Worm (Caenorhabditis elegans) whole organism, early embryonic: ENCODE data around the gene ptr-9.

Source experiments
- B0310.2 ChIP-seq: sonication (generic microtip); optimal IDR thresholded peaks from 2 replicates; lab custom pipeline; 2016; ENCODE audit warnings: mild to moderate bottlenecking, missing genetic modification characterization, missing compliant biosample characterization
- F13C5.2 ChIP-seq: sonication (generic microtip); optimal IDR thresholded peaks from 2 replicates; lab custom pipeline; 2017; ENCODE audit warnings: mild to moderate bottlenecking, missing genetic modification characterization, inconsistent platforms, missing compliant biosample characterization
- aly-1 ChIP-seq: sonication (generic microtip); optimal IDR thresholded peaks from 2 replicates; lab custom pipeline; 2016; ENCODE audit warnings: missing genetic modification characterization, missing compliant biosample characterization
- ama-1 ChIP-seq: fragments of 150-350 bp; optimal IDR thresholded peaks from 2 replicates; lab custom pipeline; 2014
- ceh-36 ChIP-seq: sonication (generic microtip); optimal IDR thresholded peaks from 2 replicates; lab custom pipeline; 2016; ENCODE audit warnings: missing genetic modification characterization, inconsistent platforms, missing compliant biosample characterization
- ets-7 ChIP-seq: sonication (generic microtip); optimal IDR thresholded peaks from 2 replicates; lab custom pipeline; 2016; ENCODE audit warnings: missing genotype, missing genetic modification characterization, missing compliant biosample characterization
- flt-1 ChIP-seq: fragments of 200-800 bp; sonication (Bioruptor generic); IDR thresholded peaks from 2 replicates; pipeline ENCODE4 v1.3.6; 2022; ENCODE audit warnings: missing genetic modification characterization, missing compliant biosample characterization
- hmbx-1 ChIP-seq: sonication (generic microtip); optimal IDR thresholded peaks from 2 replicates; lab custom pipeline; 2016; ENCODE audit warnings: mild to moderate bottlenecking, missing genetic modification characterization, missing compliant biosample characterization
- scrt-1 ChIP-seq: fragments of 200-800 bp; sonication (Bioruptor generic); IDR thresholded peaks from 2 replicates; pipeline ENCODE4 v1.3.6; 2022; ENCODE audit warnings: missing genetic modification characterization, missing compliant biosample characterization
- sea-1 ChIP-seq: fragments of 200-800 bp; sonication (Bioruptor generic); conservative IDR thresholded peaks from 2 replicates; pipeline ENCODE4 v1.3.6; 2022; ENCODE audit warnings: missing genetic modification characterization, missing compliant biosample characterization
- tbx-11 ChIP-seq: fragments of 200-800 bp; sonication (Bioruptor generic); IDR thresholded peaks from 2 replicates; pipeline ENCODE4 v1.3.6; 2022; ENCODE audit warnings: missing genetic modification characterization, missing compliant biosample characterization
- tbx-37 ChIP-seq: fragments of 200-800 bp; sonication (Bioruptor generic); conservative IDR thresholded peaks from 2 replicates; pipeline ENCODE4 v1.3.6; 2022; ENCODE audit warnings: missing genetic modification reagents, missing genetic modification characterization, missing compliant biosample characterization
- tra-4 ChIP-seq: sonication (generic microtip); optimal IDR thresholded peaks from 2 replicates; lab custom pipeline; 2017; ENCODE audit warnings: missing genetic modification characterization, missing compliant biosample characterization

ce11 chrIII:9191091-9191490 is 29.6 kb upstream of the ptr-9 start, which contains the start of gene cls-3:
- no peak for TF ChIP-seq ama-1 (lab: Kevin White, UChicago)
- no peak for TF ChIP-seq tbx-37
- no peak for TF ChIP-seq B0310.2 (tag; lab: Kevin White, UChicago)
- TF ChIP-seq tra-4 = no peak
- no peak for TF ChIP-seq hmbx-1 (tag; lab: Kevin White, UChicago)
- TF ChIP-seq sea-1 (GFP tag; lab: Robert Waterston, UW) = no peak
- no peak for TF ChIP-seq scrt-1 (GFP tag; lab: Robert Waterston, UW)
- no peak for TF ChIP-seq tbx-11 (GFP tag; lab: Robert Waterston, UW)
- no peak for TF ChIP-seq F13C5.2 (tag; lab: Kevin White, UChicago)
- no peak for TF ChIP-seq ets-7
- no peak for TF ChIP-seq flt-1 (GFP tag; lab: Robert Waterston, UW)
- no peak for TF ChIP-seq ceh-36
- TF ChIP-seq aly-1 (tag; lab: Kevin White, UChicago) = no peak
